Worm (Caenorhabditis elegans) whole organism, late embryonic: ENCODE data around the gene srt-13.
"Not testable (repeated sequence)": the region's sequence is repeated elsewhere in the genome, so short reads cannot be mapped to it uniquely, and the experiment has no call there.

Source experiments
- T23F11.4 ChIP-seq: fragments of 200-800 bp; sonication (Bioruptor generic); optimal IDR thresholded peaks from 2 replicates; lab custom pipeline; 2018; ENCODE audit warnings: mild to moderate bottlenecking, missing genetic modification characterization, missing compliant biosample characterization
- ama-1 ChIP-seq: fragments of 150-350 bp; optimal IDR thresholded peaks from 2 replicates; lab custom pipeline; 2014
- ceh-31 ChIP-seq: sonication (generic microtip); optimal IDR thresholded peaks from 2 replicates; lab custom pipeline; 2016; ENCODE audit warnings: missing genetic modification characterization, missing compliant biosample characterization
- dve-1 ChIP-seq: sonication (generic microtip); optimal IDR thresholded peaks from 2 replicates; lab custom pipeline; 2017; ENCODE audit warnings: antibody characterized with exemption, mild to moderate bottlenecking, missing genetic modification characterization, missing compliant biosample characterization
- fkh-10 ChIP-seq: fragments of 150-350 bp; optimal IDR thresholded peaks from 2 replicates; lab custom pipeline; 2014; ENCODE audit warnings: missing biosample characterization, missing genetic modification reagents, missing genetic modification characterization
- fkh-6 ChIP-seq: sonication (generic microtip); optimal IDR thresholded peaks from 2 replicates; lab custom pipeline; 2016; ENCODE audit warnings: missing genetic modification characterization, missing compliant biosample characterization
- nhr-232 ChIP-seq: sonication (generic microtip); optimal IDR thresholded peaks from 2 replicates; lab custom pipeline; 2016; ENCODE audit warnings: missing genetic modification characterization, missing compliant biosample characterization
- odd-2 ChIP-seq: sonication (generic microtip); optimal IDR thresholded peaks from 2 replicates; lab custom pipeline; 2017; ENCODE audit warnings: antibody characterized with exemption, mild to moderate bottlenecking, missing genetic modification characterization, missing compliant biosample characterization
- pag-3 ChIP-seq: sonication (generic microtip); optimal IDR thresholded peaks from 2 replicates; lab custom pipeline; 2016; ENCODE audit warnings: missing compliant biosample characterization, missing genetic modification characterization, borderline replicate concordance
- pha-4 ChIP-seq: fragments of 150-350 bp; optimal IDR thresholded peaks from 2 replicates; lab custom pipeline; 2018; ENCODE audit warnings: missing biosample characterization, missing genetic modification reagents, missing genetic modification characterization
- pqm-1 ChIP-seq: sonication (generic microtip); optimal IDR thresholded peaks from 2 replicates; lab custom pipeline; 2016; ENCODE audit warnings: missing genetic modification characterization, missing compliant biosample characterization
- ref-2 ChIP-seq: sonication (generic microtip); optimal IDR thresholded peaks from 2 replicates; lab custom pipeline; 2016; ENCODE audit warnings: missing genetic modification characterization, missing compliant biosample characterization
- rnt-1 ChIP-seq: sonication (generic microtip); optimal IDR thresholded peaks from 2 replicates; lab custom pipeline; 2016; ENCODE audit warnings: missing genetic modification characterization, missing compliant biosample characterization
- ttx-3 ChIP-seq: sonication (generic microtip); optimal IDR thresholded peaks from 2 replicates; lab custom pipeline; 2016; ENCODE audit warnings: missing genetic modification reagents, missing genetic modification characterization, missing compliant biosample characterization

DNA sequence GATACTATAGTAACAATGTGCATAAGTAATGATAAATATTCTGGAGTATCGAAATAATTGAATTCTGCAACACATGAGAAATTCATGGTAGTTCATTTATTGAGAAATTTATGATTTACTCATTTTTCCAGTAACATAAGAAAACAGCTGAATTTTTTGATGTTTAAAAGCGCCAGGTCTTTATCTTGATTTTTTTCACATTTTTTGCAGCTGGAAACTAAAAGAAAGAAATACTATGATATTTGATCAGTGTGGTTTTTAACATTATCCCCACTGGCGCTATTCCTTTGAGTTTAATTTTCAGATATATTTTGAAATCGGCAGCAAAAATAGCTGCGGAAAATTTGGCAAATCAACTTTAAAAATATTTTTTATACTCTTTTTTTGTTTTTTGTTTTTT is 43.5 kb upstream of the srt-13 start, which contains the start of gene srh-194:
- TF ChIP-seq pqm-1; pha-4 (tag; lab: Kevin White, UChicago); fkh-10 (GFP tag; lab: Kevin White, UChicago); pag-3 (tag; lab: Kevin White, UChicago); rnt-1 (tag; lab: Kevin White, UChicago); ama-1 (lab: Kevin White, UChicago); dve-1 (tag; lab: Kevin White, UChicago); ttx-3 (tag; lab: Kevin White, UChicago); T23F11.4 (GFP tag; lab: Kevin White, UChicago); nhr-232 (tag; lab: Kevin White, UChicago); ceh-31 (tag; lab: Kevin White, UChicago); fkh-6 (tag; lab: Kevin White, UChicago); odd-2 (tag; lab: Kevin White, UChicago); ref-2 (tag; lab: Kevin White, UChicago): not testable (repeated sequence)
